Fruit fly (Drosophila melanogaster) whole organism, embryonic: ENCODE measurements around the gene Slu7.

Experiments
- Aef1 ChIP-seq: fragments of 200-800 bp; sonication (Bioruptor generic); IDR thresholded peaks from 3 replicates; pipeline ENCODE4 v1.3.6; 2022; ENCODE audit warnings: missing biosample characterization, missing genetic modification characterization
- Antp ChIP-seq: fragments of 200-800 bp; sonication (Bioruptor generic); optimal IDR thresholded peaks from 3 replicates; lab custom pipeline; 2016; ENCODE audit warnings: missing biosample characterization, missing genetic modification characterization
- CG10147 ChIP-seq: fragments of 200-800 bp; sonication (Bioruptor generic); optimal IDR thresholded peaks from 2 replicates; lab custom pipeline; 2019; ENCODE audit warnings: missing biosample characterization, mild to moderate bottlenecking, missing genetic modification characterization, moderate library complexity
- CG10366 ChIP-seq: fragments of 200-800 bp; sonication (Bioruptor generic); IDR thresholded peaks from 2 replicates; pipeline ENCODE4 v1.3.6; 2022; ENCODE audit warnings: missing biosample characterization, missing genetic modification characterization
- CG10654 ChIP-seq: fragments of 200-800 bp; sonication (Bioruptor generic); optimal IDR thresholded peaks from 2 replicates; lab custom pipeline; 2016; ENCODE audit warnings: missing biosample characterization, missing genetic modification characterization
- CG14014 ChIP-seq: fragments of 200-800 bp; sonication (Bioruptor generic); IDR thresholded peaks from 2 replicates; pipeline ENCODE4 v1.3.6; 2022; ENCODE audit warnings: missing biosample characterization, missing genetic modification characterization
- CG1647 ChIP-seq: fragments of 200-800 bp; sonication (Bioruptor generic); optimal IDR thresholded peaks from 3 replicates; lab custom pipeline; 2016; ENCODE audit warnings: missing biosample characterization, missing genetic modification characterization
- CG16863 ChIP-seq: fragments of 200-800 bp; sonication (Bioruptor generic); optimal IDR thresholded peaks from 3 replicates; lab custom pipeline; 2016; ENCODE audit warnings: missing biosample characterization, missing genetic modification characterization
- CG17186 ChIP-seq: fragments of 200-800 bp; sonication (Bioruptor generic); optimal IDR thresholded peaks from 3 replicates; lab custom pipeline; 2017; ENCODE audit warnings: missing biosample characterization, missing genetic modification reagents, missing genetic modification characterization
- CG17328 ChIP-seq: fragments of 200-800 bp; sonication (Bioruptor generic); IDR thresholded peaks from 2 replicates; pipeline ENCODE4 v1.3.6; 2022; ENCODE audit warnings: missing biosample characterization, missing genetic modification characterization
- CG17612 ChIP-seq: fragments of 200-800 bp; sonication (Bioruptor generic); IDR thresholded peaks from 2 replicates; pipeline ENCODE4 v1.3.6; 2022; ENCODE audit warnings: missing biosample characterization, missing genetic modification characterization
- CG17829 ChIP-seq: fragments of 200-800 bp; optimal IDR thresholded peaks from 2 replicates; lab custom pipeline; 2019; ENCODE audit warnings: missing biosample characterization, mild to moderate bottlenecking, missing genetic modification characterization, moderate library complexity
- CG2678 ChIP-seq: fragments of 200-800 bp; sonication (Bioruptor generic); optimal IDR thresholded peaks from 3 replicates; lab custom pipeline; 2019; ENCODE audit warnings: missing biosample characterization, mild to moderate bottlenecking, missing genetic modification characterization, moderate library complexity
- CG2889 ChIP-seq: fragments of 200-800 bp; sonication (Bioruptor generic); IDR thresholded peaks from 3 replicates; pipeline ENCODE4 v1.3.6; 2022; ENCODE audit warnings: missing biosample characterization, missing genetic modification characterization
- CG32772 ChIP-seq: fragments of 200-800 bp; sonication (Bioruptor generic); IDR thresholded peaks from 2 replicates; pipeline ENCODE4 v1.3.6; 2022; ENCODE audit warnings: missing biosample characterization, missing genetic modification characterization
- CG3281 ChIP-seq: fragments of 200-800 bp; sonication (Bioruptor generic); optimal IDR thresholded peaks from 3 replicates; lab custom pipeline; 2017; ENCODE audit warnings: missing biosample characterization, mild to moderate bottlenecking, missing genetic modification characterization
- CG42726 ChIP-seq: fragments of 200-800 bp; sonication (Bioruptor generic); IDR thresholded peaks from 2 replicates; pipeline ENCODE4 v1.3.6; 2022; ENCODE audit warnings: missing biosample characterization, missing genetic modification characterization; ENCODE audit not compliant: partially characterized antibody
- CG4404 ChIP-seq: fragments of 200-800 bp; sonication (Bioruptor generic); IDR thresholded peaks from 2 replicates; pipeline ENCODE4 v1.3.6; 2022; ENCODE audit warnings: missing biosample characterization, missing genetic modification characterization
- CG9727 ChIP-seq: fragments of 200-800 bp; sonication (Bioruptor generic); optimal IDR thresholded peaks from 3 replicates; lab custom pipeline; 2017; ENCODE audit warnings: missing biosample characterization, mild to moderate bottlenecking, missing genetic modification characterization
- Dbx ChIP-seq: fragments of 200-800 bp; sonication (Bioruptor generic); IDR thresholded peaks from 3 replicates; pipeline ENCODE4 v1.3.6; 2022; ENCODE audit warnings: missing biosample characterization, missing genetic modification characterization
- Dfd ChIP-seq, 2 experiments: fragments of >200 bp; optimal IDR thresholded peaks; 2 replicates each; lab custom pipeline; 2017; ENCODE audit warnings: missing biosample characterization in 2 of 2, missing genetic modification characterization in 2 of 2
- Dip3 ChIP-seq: fragments of 200-800 bp; sonication (Bioruptor generic); optimal IDR thresholded peaks from 3 replicates; lab custom pipeline; 2016; ENCODE audit warnings: missing biosample characterization, missing genetic modification characterization
- Gug ChIP-seq: fragments of 200-800 bp; sonication (Bioruptor generic); IDR thresholded peaks from 4 replicates; pipeline ENCODE4 v1.3.6; 2022; ENCODE audit warnings: missing biosample characterization, missing genetic modification characterization
- HLH4C ChIP-seq: fragments of 200-800 bp; sonication (Bioruptor generic); IDR thresholded peaks from 3 replicates; pipeline ENCODE4 v1.3.6; 2022; ENCODE audit warnings: missing biosample characterization, missing genetic modification characterization; ENCODE audit not compliant: partially characterized antibody
- Lhr ChIP-seq: fragments of 200-800 bp; sonication (Bioruptor generic); optimal IDR thresholded peaks from 3 replicates; lab custom pipeline; 2017; ENCODE audit warnings: mild to moderate bottlenecking, missing biosample characterization, missing genetic modification reagents, missing genetic modification characterization
- NFAT ChIP-seq: fragments of 200-800 bp; sonication (Bioruptor generic); IDR thresholded peaks from 2 replicates; pipeline ENCODE4 v1.3.6; 2022; ENCODE audit warnings: missing biosample characterization, missing genetic modification characterization
- Nf-YC ChIP-seq: fragments of 200-800 bp; optimal IDR thresholded peaks from 3 replicates; lab custom pipeline; 2019; ENCODE audit warnings: missing biosample characterization, mild to moderate bottlenecking, missing genetic modification characterization, moderate library complexity
- Oli ChIP-seq: fragments of 200-800 bp; sonication (Bioruptor generic); optimal IDR thresholded peaks from 2 replicates; lab custom pipeline; 2018; ENCODE audit warnings: missing biosample characterization, mild to moderate bottlenecking, missing genetic modification characterization, moderate library complexity
- Poxn ChIP-seq: fragments of 200-800 bp; sonication (Bioruptor generic); IDR thresholded peaks from 2 replicates; pipeline ENCODE4 v1.3.6; 2022; ENCODE audit warnings: missing biosample characterization, missing genetic modification characterization
- Six4 ChIP-seq: fragments of 200-800 bp; sonication (Bioruptor generic); optimal IDR thresholded peaks from 2 replicates; lab custom pipeline; 2016; ENCODE audit warnings: missing biosample characterization, missing genetic modification characterization
- YL-1 ChIP-seq: fragments of 200-800 bp; sonication (Bioruptor generic); optimal IDR thresholded peaks from 3 replicates; lab custom pipeline; 2017; ENCODE audit warnings: missing biosample characterization, mild to moderate bottlenecking, missing genetic modification characterization
- ara ChIP-seq: fragments of 200-800 bp; sonication (Bioruptor generic); IDR thresholded peaks from 2 replicates; pipeline ENCODE4 v1.3.6; 2022; ENCODE audit warnings: missing biosample characterization, missing genetic modification characterization
- bcd ChIP-seq: fragments of 200-800 bp; sonication (Bioruptor generic); optimal IDR thresholded peaks from 2 replicates; lab custom pipeline; 2017; ENCODE audit warnings: missing biosample characterization, mild to moderate bottlenecking, missing genetic modification characterization
- bigmax ChIP-seq: fragments of 200-800 bp; sonication (Bioruptor generic); optimal IDR thresholded peaks from 2 replicates; lab custom pipeline; 2018; ENCODE audit warnings: missing biosample characterization, mild to moderate bottlenecking, missing genetic modification characterization
- cato ChIP-seq: fragments of 200-800 bp; sonication (Bioruptor generic); optimal IDR thresholded peaks from 2 replicates; lab custom pipeline; 2016; ENCODE audit warnings: missing biosample characterization, missing genetic modification characterization, borderline replicate concordance
- chn ChIP-seq: fragments of 200-800 bp; sonication (Bioruptor generic); optimal IDR thresholded peaks from 2 replicates; lab custom pipeline; 2016; ENCODE audit warnings: missing biosample characterization, missing genetic modification characterization
- croc ChIP-seq: fragments of 200-800 bp; sonication (Bioruptor generic); conservative IDR thresholded peaks from 3 replicates; pipeline ENCODE4 v1.3.6; 2022; ENCODE audit warnings: missing biosample characterization, missing genetic modification characterization
- eve ChIP-seq, 2 experiments: fragments of >200 bp; optimal IDR thresholded peaks; 2 replicates each; lab custom pipeline; 2017; ENCODE audit warnings: missing biosample characterization in 2 of 2, missing genetic modification characterization in 2 of 2
- fd3F ChIP-seq: fragments of 200-800 bp; sonication (Bioruptor generic); optimal IDR thresholded peaks from 2 replicates; lab custom pipeline; 2018; ENCODE audit warnings: missing biosample characterization, mild to moderate bottlenecking, missing genetic modification characterization, moderate library complexity
- ham ChIP-seq: fragments of 200-800 bp; sonication (Bioruptor generic); IDR thresholded peaks from 2 replicates; pipeline ENCODE4 v1.3.6; 2022; ENCODE audit warnings: missing biosample characterization, missing genetic modification characterization
- jing ChIP-seq: fragments of 200-800 bp; sonication (Bioruptor generic); optimal IDR thresholded peaks from 2 replicates; lab custom pipeline; 2018; ENCODE audit warnings: missing biosample characterization, mild to moderate bottlenecking, missing genetic modification characterization
- klu ChIP-seq: fragments of 200-800 bp; sonication (Bioruptor generic); IDR thresholded peaks from 2 replicates; pipeline ENCODE4 v1.3.6; 2022; ENCODE audit warnings: missing biosample characterization, missing genetic modification characterization
- lmd ChIP-seq: fragments of 200-800 bp; sonication (Bioruptor generic); IDR thresholded peaks from 2 replicates; pipeline ENCODE4 v1.3.6; 2022; ENCODE audit warnings: missing biosample characterization, missing genetic modification characterization
- mld ChIP-seq: fragments of 200-800 bp; sonication (Bioruptor generic); IDR thresholded peaks from 3 replicates; pipeline ENCODE4 v1.3.6; 2022; ENCODE audit warnings: missing biosample characterization, missing genetic modification characterization; ENCODE audit not compliant: partially characterized antibody
- ranshi ChIP-seq: fragments of 200-800 bp; sonication (Bioruptor generic); IDR thresholded peaks from 2 replicates; pipeline ENCODE4 v1.3.6; 2022; ENCODE audit warnings: missing biosample characterization, missing genetic modification characterization
- run ChIP-seq: fragments of 200-800 bp; sonication (Bioruptor generic); optimal IDR thresholded peaks from 3 replicates; lab custom pipeline; 2018; ENCODE audit warnings: missing biosample characterization, mild to moderate bottlenecking, missing genetic modification characterization
- sob ChIP-seq: fragments of 200-800 bp; sonication (Bioruptor generic); IDR thresholded peaks from 2 replicates; pipeline ENCODE4 v1.3.6; 2022; ENCODE audit warnings: missing biosample characterization, missing genetic modification characterization
- sr ChIP-seq: fragments of 200-800 bp; sonication (Bioruptor generic); IDR thresholded peaks from 3 replicates; pipeline ENCODE4 v1.3.6; 2022; ENCODE audit warnings: missing biosample characterization, missing genetic modification characterization
- stwl ChIP-seq: fragments of 200-800 bp; sonication (Bioruptor generic); optimal IDR thresholded peaks from 3 replicates; lab custom pipeline; 2018; ENCODE audit warnings: missing biosample characterization, mild to moderate bottlenecking, missing genetic modification characterization, moderate library complexity
- zfh1 ChIP-seq: fragments of 200-800 bp; sonication (Bioruptor generic); IDR thresholded peaks from 3 replicates; pipeline ENCODE4 v1.3.6; 2022; ENCODE audit warnings: missing biosample characterization, missing genetic modification characterization

Slu7 gene

dm6 chr3R:29040526-29041195 is 1.8 kb upstream of the Slu7 start:
- TF ChIP-seq run (peak; percentile 77), ara (GFP tag; lab: Robert Waterston, UW) (no peak), Lhr (GFP tag; lab: Kevin White, UChicago) (no peak), CG2678 (tag; lab: Kevin White, UChicago) (no peak), CG17829 (tag; lab: Kevin White, UChicago) (peak; percentile 80), Oli (tag; lab: Kevin White, UChicago) (peak; percentile 80), Dip3 (GFP tag; lab: Kevin White, UChicago) (peak; percentile 7), CG14014 (GFP tag; lab: Robert Waterston, UW) (peak; percentile 28; the same call in 1 of the 2 replicates), Gug (GFP tag; lab: Robert Waterston, UW) (no peak), CG17612 (GFP tag; lab: Robert Waterston, UW) (no peak), Aef1 (GFP tag; lab: Robert Waterston, UW) (peak; percentile 46; the same call in 1 of the 3 replicates), CG10147 (GFP tag; lab: Kevin White, UChicago) (no peak), YL-1 (no peak), Dbx (GFP tag; lab: Robert Waterston, UW) (0 out of 3 replicates have a peak, but pooled peaks have one; percentile 43), CG2889 (GFP tag; lab: Robert Waterston, UW) (no peak), CG17328 (GFP tag; lab: Robert Waterston, UW) (0 out of 2 replicates have a peak, but pooled peaks have one; percentile 28), CG10654 (GFP tag; lab: Kevin White, UChicago) (peak; percentile 61), jing (GFP tag; lab: Kevin White, UChicago) (no peak), CG10366 (GFP tag; lab: Robert Waterston, UW) (peak; percentile 48; the same call in 1 of the 2 replicates), eve (GFP tag; optimal IDR thresholded peaks at IDR 0.05; lab: Kevin White, UChicago) (no peak), NFAT (GFP tag; lab: Robert Waterston, UW) (no peak), CG9727 (GFP tag; lab: Kevin White, UChicago) (peak; percentile 75), CG16863 (no peak), CG1647 (GFP tag; lab: Kevin White, UChicago) (no peak), stwl (tag; lab: Kevin White, UChicago) (no peak), CG17186 (GFP tag; lab: Kevin White, UChicago) (no peak), Poxn (GFP tag; lab: Robert Waterston, UW) (no peak), croc (GFP tag; lab: Robert Waterston, UW) (no peak), Nf-YC (tag; lab: Kevin White, UChicago) (no peak), Antp (no peak), sob (0 out of 2 replicates have a peak, but pooled peaks have one; percentile 36), CG3281 (GFP tag; lab: Kevin White, UChicago) (peak; percentile 83), sr (GFP tag; lab: Robert Waterston, UW) (no peak), ranshi (GFP tag; lab: Robert Waterston, UW) (0 out of 2 replicates have a peak, but pooled peaks have one; percentile 11), chn (GFP tag; lab: Kevin White, UChicago) (no peak), mld (GFP tag; lab: Robert Waterston, UW) (no peak), CG32772 (peak; percentile 25; the same call in 1 of the 2 replicates), bcd (GFP tag; lab: Kevin White, UChicago) (no peak), ham (GFP tag; lab: Robert Waterston, UW) (no peak), CG4404 (GFP tag; lab: Robert Waterston, UW) (no peak), bigmax (GFP tag; lab: Kevin White, UChicago) (no peak), HLH4C (no peak), Dfd (GFP tag; optimal IDR thresholded peaks at IDR 0.05; lab: Kevin White, UChicago) (peak in 1 of 2 experiments; percentile 35), klu (GFP tag; lab: Robert Waterston, UW) (0 out of 2 replicates have a peak, but pooled peaks have one; percentile 13), CG42726 (GFP tag; lab: Robert Waterston, UW) (no peak), fd3F (GFP tag; lab: Kevin White, UChicago) (peak; percentile 57), cato (GFP tag; lab: Kevin White, UChicago) (peak; percentile 25), lmd (GFP tag; lab: Robert Waterston, UW) (peak; percentile 51; the same call in 1 of the 2 replicates), Six4 (GFP tag; lab: Kevin White, UChicago) (peak; percentile 31), zfh1 (no peak)
